Fruit fly (Drosophila melanogaster) S2 (cell line): ENCODE data around the gene Gk2.

Experiments
- CG8478 ChIP-seq: fragments of >200 bp; optimal IDR thresholded peaks from 2 replicates; lab custom pipeline; 2018
- CTCF ChIP-seq, 2 experiments: fragments of >200 bp; optimal IDR thresholded peaks; 2 replicates each; lab custom pipeline; 2018

DNA sequence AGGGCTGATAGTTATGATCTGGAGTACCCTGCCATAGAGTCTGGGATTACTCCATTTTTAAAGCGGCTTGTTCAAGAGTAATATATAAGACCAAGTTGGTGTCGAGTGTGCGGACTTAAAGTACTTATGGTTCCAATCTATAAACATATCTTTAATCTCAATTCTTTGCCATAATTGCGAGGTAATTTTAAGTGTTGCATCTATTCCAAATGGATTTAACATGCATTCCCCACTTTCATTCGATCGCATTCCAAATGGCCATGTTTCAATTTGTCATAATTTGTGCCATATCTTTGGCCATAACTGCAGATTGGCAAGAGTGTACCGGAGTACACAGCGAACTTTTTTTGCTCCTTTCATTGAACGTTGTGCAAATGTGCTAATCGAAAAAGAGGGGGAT lies 27.0 kb upstream of the Gk2 start:
- TF ChIP-seq CG8478, result no peak
- TF ChIP-seq CTCF (optimal IDR thresholded peaks at IDR 0.05; lab: Kevin White, UChicago), result no peak
